Fruit fly (Drosophila melanogaster): ENCODE data around the gene CG45122.

The CG45122 gene

DNA sequence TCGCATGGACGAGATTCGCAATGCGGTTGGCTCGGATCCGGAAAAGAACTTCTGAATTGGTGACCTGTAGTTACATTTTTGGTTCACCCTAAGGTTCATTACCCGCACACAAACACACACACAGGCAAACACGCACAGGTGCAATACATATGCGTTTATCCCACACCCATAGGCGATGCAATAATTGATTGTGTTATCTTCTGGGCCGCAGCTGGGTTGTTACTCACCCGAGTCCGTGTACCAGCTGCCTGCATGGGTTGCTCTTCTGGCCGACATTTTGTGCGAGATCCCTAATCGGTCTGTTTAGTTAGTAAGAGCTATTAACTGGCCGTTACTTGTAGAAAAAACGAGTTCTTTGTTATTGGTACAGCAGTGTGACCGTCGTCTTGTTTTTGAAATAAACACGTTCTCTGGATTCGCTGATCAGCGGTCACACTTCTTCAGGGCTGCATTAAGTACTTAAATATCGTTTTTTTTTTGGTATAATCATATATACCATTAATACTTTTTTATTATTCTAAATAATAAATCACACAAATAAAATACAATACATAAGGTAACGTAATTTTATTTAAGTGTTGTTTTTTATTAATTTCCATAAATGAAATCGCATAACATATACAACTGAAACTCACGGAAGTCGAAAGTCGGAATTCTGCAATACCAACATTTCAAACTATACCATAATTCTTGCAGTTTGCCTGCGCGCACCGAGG, 32.9 kb upstream of the CG45122 start, which contains the start of gene CG8031 (continued):
- TF ChIP-seq ems (GFP tag; optimal IDR thresholded peaks at IDR 0.05) (no peak), sens-2 (GFP tag; IDR thresholded peaks at IDR 0.05) (no peak), zfh1 (GFP tag; IDR thresholded peaks at IDR 0.05) (0 out of 3 replicates have a peak, but pooled peaks have one; percentile 16), CG4282 (GFP tag; optimal IDR thresholded peaks at IDR 0.05) (no peak), Hr51 (GFP tag; optimal IDR thresholded peaks at IDR 0.05) (no peak), CG10431 (GFP tag; optimal IDR thresholded peaks at IDR 0.05) (no peak), Myb (GFP tag; optimal IDR thresholded peaks at IDR 0.05) (peak; percentile 35), CG9727 (GFP tag; optimal IDR thresholded peaks at IDR 0.05) (no peak), gt (GFP tag; IDR thresholded peaks at IDR 0.05) (no peak), crp (GFP tag; optimal IDR thresholded peaks at IDR 0.05) (peak in 1 of 2 experiments; percentile 6), gsb (GFP tag; IDR thresholded peaks at IDR 0.05) (no peak), CG5180 (GFP tag; optimal IDR thresholded peaks at IDR 0.05) (no peak), Oaz (GFP tag; IDR thresholded peaks at IDR 0.05) (no peak), CG8478 (optimal IDR thresholded peaks at IDR 0.05) (peak; percentile 21), Mad (GFP tag; optimal IDR thresholded peaks at IDR 0.05) (no peak), gfzf (GFP tag; optimal IDR thresholded peaks at IDR 0.05) (peak; percentile 82), dimm (GFP tag; IDR thresholded peaks at IDR 0.05) (no peak), MESR4 (GFP tag; optimal IDR thresholded peaks at IDR 0.05) (peak; percentile 97), peb (GFP tag; IDR thresholded peaks at IDR 0.05) (no peak), CG8281 (tag; optimal IDR thresholded peaks at IDR 0.05) (no peak), Hmx (GFP tag; optimal IDR thresholded peaks at IDR 0.05) (no peak), E2f2 (GFP tag; IDR thresholded peaks at IDR 0.05) (0 out of 2 replicates have a peak, but pooled peaks have one; percentile 8), Pdp1 (GFP tag; optimal IDR thresholded peaks at IDR 0.05) (no peak), row (GFP tag; IDR thresholded peaks at IDR 0.05) (peak; percentile 38; the same call in 1 of the 3 replicates), CG9797 (GFP tag; optimal IDR thresholded peaks at IDR 0.05) (peak; percentile 97), cg (GFP tag; optimal IDR thresholded peaks at IDR 0.05) (peak; percentile 97), lola (GFP tag; optimal IDR thresholded peaks at IDR 0.05) (peak in 1 of 3 experiments; percentile 14), nmo (GFP tag; optimal IDR thresholded peaks at IDR 0.05) (peak; percentile 68), pb (GFP tag; optimal IDR thresholded peaks at IDR 0.05) (no peak), HLHmδ (GFP tag; optimal IDR thresholded peaks at IDR 0.05) (no peak), CG6791 (GFP tag; IDR thresholded peaks at IDR 0.05; ENCODE audit: partially characterized antibody) (no peak; the same call in 2 of the 3 replicates), CG15011 (GFP tag; optimal IDR thresholded peaks at IDR 0.05) (no peak), Trl (optimal IDR thresholded peaks at IDR 0.05) (no peak), Trl (GFP tag; optimal IDR thresholded peaks at IDR 0.05) (no peak), otp (GFP tag; IDR thresholded peaks at IDR 0.05) (no peak), CG2875 (GFP tag; optimal IDR thresholded peaks at IDR 0.05) (no peak), D19A (tag; optimal IDR thresholded peaks at IDR 0.05) (no peak), insv (GFP tag; optimal IDR thresholded peaks at IDR 0.05) (peak in 1 of 2 experiments; percentile 12), hkb (optimal IDR thresholded peaks at IDR 0.05) (peak; percentile 24), hkb (GFP tag; IDR thresholded peaks at IDR 0.05) (peak; percentile 29), CG10267 (tag; optimal IDR thresholded peaks at IDR 0.05) (peak; percentile 60), Sin3A (optimal IDR thresholded peaks at IDR 0.05) (peak; percentile 91)
